Fruit fly (Drosophila melanogaster) whole organism, wandering third instar larva: ENCODE results near the gene CG4653.

Experiments
- Abd-B ChIP-seq: fragments of >200 bp; optimal IDR thresholded peaks from 2 replicates; lab custom pipeline; 2017; ENCODE audit warnings: missing biosample characterization, missing genetic modification characterization
- CG32264 ChIP-seq: fragments of 200-800 bp; sonication (Bioruptor generic); optimal IDR thresholded peaks from 2 replicates; lab custom pipeline; 2016; ENCODE audit warnings: missing biosample characterization, missing genetic modification characterization
- CG9705 ChIP-seq: fragments of 200-800 bp; sonication (Bioruptor generic); optimal IDR thresholded peaks from 2 replicates; lab custom pipeline; 2018; ENCODE audit warnings: missing biosample characterization, mild to moderate bottlenecking, missing genetic modification characterization
- CrebA ChIP-seq: fragments of 200-800 bp; sonication (Bioruptor generic); optimal IDR thresholded peaks from 2 replicates; lab custom pipeline; 2016; ENCODE audit warnings: missing biosample characterization, mild to moderate bottlenecking, missing genetic modification characterization, borderline replicate concordance
- Dfd ChIP-seq: fragments of >200 bp; optimal IDR thresholded peaks from 2 replicates; lab custom pipeline; 2017; ENCODE audit warnings: missing biosample characterization, missing genetic modification characterization
- GATAd ChIP-seq: sonication (Bioruptor generic); optimal IDR thresholded peaks from 2 replicates; lab custom pipeline; 2016; ENCODE audit warnings: missing biosample characterization, missing genetic modification characterization
- HLH106 ChIP-seq: fragments of 200-800 bp; optimal IDR thresholded peaks from 3 replicates; lab custom pipeline; 2019; ENCODE audit warnings: missing biosample characterization, mild to moderate bottlenecking, missing genetic modification characterization, moderate library complexity
- Hnf4 ChIP-seq: fragments of 200-800 bp; sonication (Bioruptor generic); optimal IDR thresholded peaks from 2 replicates; lab custom pipeline; 2016; ENCODE audit warnings: missing biosample characterization, mild to moderate bottlenecking, missing genetic modification characterization
- Hr78 ChIP-seq: fragments of >200 bp; optimal IDR thresholded peaks from 2 replicates; lab custom pipeline; 2017; ENCODE audit warnings: missing biosample characterization, missing genetic modification characterization
- Hr83 ChIP-seq: fragments of 200-300 bp; sonication (Bioruptor generic); optimal IDR thresholded peaks from 2 replicates; lab custom pipeline; 2016; ENCODE audit warnings: missing biosample characterization, mild to moderate bottlenecking, missing genetic modification characterization, moderate library complexity; ENCODE audit not compliant: poor library complexity, severe bottlenecking
- Mio ChIP-seq: sonication (Bioruptor generic); optimal IDR thresholded peaks from 2 replicates; lab custom pipeline; 2016; ENCODE audit warnings: missing biosample characterization, missing genetic modification characterization
- Myc ChIP-seq: fragments of >200 bp; optimal IDR thresholded peaks from 2 replicates; lab custom pipeline; 2017
- N ChIP-seq: fragments of >200 bp; optimal IDR thresholded peaks from 2 replicates; lab custom pipeline; 2018; ENCODE audit warnings: missing biosample characterization, missing external identifiers, missing genetic modification characterization
- OdsH ChIP-seq: fragments of 200-800 bp; sonication (Bioruptor generic); optimal IDR thresholded peaks from 2 replicates; lab custom pipeline; 2016; ENCODE audit warnings: missing biosample characterization, mild to moderate bottlenecking, missing genetic modification characterization
- Rel ChIP-seq, 2 experiments: fragments of 200-800 bp; sonication (Bioruptor generic) in 1 of 2; optimal IDR thresholded peaks; 2 replicates in 1 of 2; 3 replicates in 1 of 2; lab custom pipeline; 2016 to 2019; ENCODE audit warnings: mild to moderate bottlenecking in 2 of 2, missing biosample characterization in 2 of 2, missing genetic modification characterization in 2 of 2, moderate library complexity in 1 of 2
- Sp1 ChIP-seq: fragments of 200-800 bp; sonication (Bioruptor generic); optimal IDR thresholded peaks from 3 replicates; lab custom pipeline; 2019; ENCODE audit warnings: missing biosample characterization, mild to moderate bottlenecking, missing genetic modification characterization, moderate library complexity
- Vsx2 ChIP-seq: fragments of 200-300, 225-300 bp; sonication (Bioruptor generic); optimal IDR thresholded peaks from 2 replicates; lab custom pipeline; 2018; ENCODE audit warnings: missing biosample characterization, missing genetic modification characterization; ENCODE audit not compliant: partially characterized antibody
- br ChIP-seq: fragments of 200-800 bp; sonication (Bioruptor generic); optimal IDR thresholded peaks from 2 replicates; lab custom pipeline; 2016; ENCODE audit warnings: missing biosample characterization, missing genetic modification characterization
- dmrt93B ChIP-seq: fragments of 200-800 bp; sonication (Bioruptor generic); optimal IDR thresholded peaks from 2 replicates; lab custom pipeline; 2018; ENCODE audit warnings: missing biosample characterization, mild to moderate bottlenecking, missing genetic modification characterization
- ey ChIP-seq: fragments of 200-800 bp; sonication (Bioruptor generic); optimal IDR thresholded peaks from 2 replicates; lab custom pipeline; 2016; ENCODE audit warnings: missing biosample characterization, missing genetic modification characterization
- foxo ChIP-seq, 2 experiments: fragments of 200-800 bp; sonication (Bioruptor generic); optimal IDR thresholded peaks; 2 replicates in 1 of 2; 3 replicates in 1 of 2; lab custom pipeline; 2016 to 2017; ENCODE audit warnings: missing biosample characterization in 2 of 2, missing genetic modification characterization in 2 of 2
- fru ChIP-seq: fragments of 200-800 bp; sonication (Bioruptor generic); optimal IDR thresholded peaks from 3 replicates; lab custom pipeline; 2016; ENCODE audit warnings: missing biosample characterization, mild to moderate bottlenecking, missing genetic modification characterization
- lola ChIP-seq: fragments of >200 bp; optimal IDR thresholded peaks from 2 replicates; lab custom pipeline; 2017; ENCODE audit warnings: missing biosample characterization, missing genetic modification characterization
- pan ChIP-seq: fragments of >200 bp; optimal IDR thresholded peaks from 2 replicates; lab custom pipeline; 2017
- psq ChIP-seq: fragments of 200-800 bp; sonication (Bioruptor generic); optimal IDR thresholded peaks from 3 replicates; lab custom pipeline; 2017; ENCODE audit warnings: missing biosample characterization, mild to moderate bottlenecking, missing genetic modification characterization, moderate library complexity
- rgr ChIP-seq: fragments of 200-800 bp; sonication (Bioruptor generic); optimal IDR thresholded peaks from 3 replicates; lab custom pipeline; 2016; ENCODE audit warnings: missing biosample characterization, mild to moderate bottlenecking, missing genetic modification characterization
- sage ChIP-seq: fragments of 200-800 bp; sonication (Bioruptor generic); optimal IDR thresholded peaks from 2 replicates; lab custom pipeline; 2016; ENCODE audit warnings: missing biosample characterization, mild to moderate bottlenecking, missing genetic modification characterization
- sv ChIP-seq: fragments of 200-800 bp; sonication (Bioruptor generic); optimal IDR thresholded peaks from 3 replicates; lab custom pipeline; 2016; ENCODE audit warnings: missing biosample characterization, missing genetic modification characterization
- tai ChIP-seq: sonication (Bioruptor generic); optimal IDR thresholded peaks from 2 replicates; lab custom pipeline; 2016; ENCODE audit warnings: missing biosample characterization, missing genetic modification characterization
- usp ChIP-seq: fragments of >200 bp; optimal IDR thresholded peaks from 2 replicates; lab custom pipeline; 2017; ENCODE audit warnings: missing biosample characterization, missing genetic modification characterization

CG4653 gene

dm6 chrX:16724544-16724943, 20.7 kb downstream of the CG4653 start:
- TF ChIP-seq Dfd (GFP tag; lab: Kevin White, UChicago): no peak
- peak; percentile 5 for TF ChIP-seq fru (GFP tag; lab: Kevin White, UChicago)

- TF ChIP-seq Vsx2: no peak
- no peak for TF ChIP-seq Myc (lab: Kevin White, UChicago)
- TF ChIP-seq pan: no peak
- TF ChIP-seq Rel (GFP tag; optimal IDR thresholded peaks at IDR 0.05; lab: Kevin White, UChicago): no peak
- TF ChIP-seq Rel (tag; optimal IDR thresholded peaks at IDR 0.05; lab: Kevin White, UChicago): no peak
- TF ChIP-seq foxo (GFP tag; optimal IDR thresholded peaks at IDR 0.05; lab: Kevin White, UChicago): no peak
- no peak for TF ChIP-seq N (GFP tag; lab: Kevin White, UChicago)
- no peak for TF ChIP-seq Mio
- no peak for TF ChIP-seq CG9705 (GFP tag; lab: Kevin White, UChicago)
- no peak for TF ChIP-seq tai
- TF ChIP-seq CG32264: no peak
- no peak for TF ChIP-seq sage (GFP tag; lab: Kevin White, UChicago)
- TF ChIP-seq Hnf4 (GFP tag; lab: Kevin White, UChicago): no peak
- TF ChIP-seq CrebA (GFP tag; lab: Kevin White, UChicago): no peak
- TF ChIP-seq Dfd (GFP tag; lab: Kevin White, UChicago): no peak
- TF ChIP-seq usp: no peak
Measured at dm6 chrX:16730791-16731190, 26.9 kb downstream of the CG4653 start, which contains the start of gene TwdlX. Gene TwdlX, plus strand, starts transcription at chrX:16731091.

DNA sequence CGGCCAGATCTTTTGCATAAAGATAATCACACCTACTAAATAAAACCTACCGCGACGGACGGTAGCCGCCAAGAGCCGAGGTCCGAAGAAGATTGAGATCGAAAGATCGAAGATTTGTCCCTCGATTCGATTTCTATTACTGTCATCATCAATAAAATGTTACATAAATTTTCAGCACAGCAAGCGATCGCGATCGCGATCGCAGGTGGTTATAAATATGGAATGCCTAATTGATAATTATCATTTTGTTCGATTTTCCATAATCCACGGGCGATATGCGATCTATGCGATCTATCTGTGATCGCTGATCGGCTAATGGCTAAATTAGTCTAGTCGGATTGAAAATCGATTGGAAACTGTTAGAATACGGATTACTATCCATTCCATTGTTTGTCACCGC, 29.4 kb downstream of the CG4653 start:
- TF ChIP-seq CrebA (GFP tag; lab: Kevin White, UChicago) (no peak), lola (GFP tag; lab: Kevin White, UChicago) (no peak), ey (GFP tag; lab: Kevin White, UChicago) (no peak)

dm6 chrX:16734647-16735046, 30.8 kb downstream of the CG4653 start, which contains the start of gene TwdlY:
Gene TwdlY, plus strand, starts transcription at chrX:16734947.
- TF ChIP-seq CrebA (GFP tag; lab: Kevin White, UChicago) (no peak), Sp1 (GFP tag; lab: Kevin White, UChicago) (no peak), fru (GFP tag; lab: Kevin White, UChicago) (no peak), OdsH (GFP tag; lab: Kevin White, UChicago) (no peak), HLH106 (no peak), foxo (GFP tag; optimal IDR thresholded peaks at IDR 0.05; lab: Kevin White, UChicago) (no peak), Mio (no peak), Hr83 (no peak), ey (GFP tag; lab: Kevin White, UChicago) (no peak), Rel (GFP tag; optimal IDR thresholded peaks at IDR 0.05; lab: Kevin White, UChicago) (no peak), Rel (tag; optimal IDR thresholded peaks at IDR 0.05; lab: Kevin White, UChicago) (no peak), Hr78 (GFP tag; lab: Kevin White, UChicago) (no peak)

- no peak for TF ChIP-seq HLH106
- TF ChIP-seq, all 38 proteins: peak for 0
Measured at dm6 chrX:16736180-16736579, 32.3 kb downstream of the CG4653 start.

DNA sequence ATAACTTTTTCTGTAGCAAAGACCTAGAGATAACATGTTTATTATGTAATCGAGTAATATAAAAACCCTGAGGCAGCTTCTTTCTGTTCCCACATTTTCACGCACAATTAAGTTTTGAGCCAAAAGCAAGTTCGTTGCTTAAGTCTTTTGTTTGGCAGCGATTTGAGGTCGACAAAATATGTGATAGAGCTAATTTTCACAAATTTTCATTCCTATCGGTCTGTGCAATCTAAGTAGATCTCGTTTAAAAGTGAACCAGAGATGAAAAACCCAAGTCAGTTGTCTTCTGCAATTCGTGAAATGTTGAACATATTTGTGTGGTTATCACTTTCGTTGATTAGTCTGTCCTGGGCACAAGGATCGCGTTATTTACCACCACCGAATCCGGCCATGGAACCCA, 34.0 kb downstream of the CG4653 start, which contains the start of gene TwdlZ:
TSS of gene TwdlZ (plus strand) at position 301 of the 400 bp plus-strand sequence.
- no peak for TF ChIP-seq Abd-B (GFP tag; lab: Kevin White, UChicago)
- no peak for TF ChIP-seq br (GFP tag; lab: Kevin White, UChicago)
- no peak for TF ChIP-seq Sp1 (GFP tag; lab: Kevin White, UChicago)
- TF ChIP-seq tai: no peak
- no peak for TF ChIP-seq CG32264
- TF ChIP-seq lola (GFP tag; lab: Kevin White, UChicago): no peak
- TF ChIP-seq CrebA (GFP tag; lab: Kevin White, UChicago): no peak
- TF ChIP-seq N (GFP tag; lab: Kevin White, UChicago): no peak
- TF ChIP-seq Hr83: no peak
- no peak for TF ChIP-seq Myc (lab: Kevin White, UChicago)
- no peak for TF ChIP-seq sage (GFP tag; lab: Kevin White, UChicago)
- TF ChIP-seq pan: no peak
- no peak for TF ChIP-seq rgr (GFP tag; lab: Kevin White, UChicago)
- no peak for TF ChIP-seq Hnf4 (GFP tag; lab: Kevin White, UChicago)
- TF ChIP-seq psq (GFP tag; lab: Kevin White, UChicago): no peak
- no peak for TF ChIP-seq sv
- no peak for TF ChIP-seq Dfd (GFP tag; lab: Kevin White, UChicago)
- no peak for TF ChIP-seq dmrt93B
- TF ChIP-seq CG9705 (GFP tag; lab: Kevin White, UChicago): no peak
- no peak for TF ChIP-seq GATAd (GFP tag; lab: Kevin White, UChicago)
